Fruit fly (Drosophila melanogaster) whole organism, embryonic: ENCODE data around the gene tay.

ENCODE experiments used
- ATbp ChIP-seq: fragments of 200-800 bp; sonication (Bioruptor generic); optimal IDR thresholded peaks from 2 replicates; lab custom pipeline; 2017; ENCODE audit warnings: missing biosample characterization, mild to moderate bottlenecking, missing genetic modification characterization, missing genetic modification reagents
- Abd-B ChIP-seq: fragments of 200-800 bp; sonication (Bioruptor generic); optimal IDR thresholded peaks from 2 replicates; lab custom pipeline; 2018; ENCODE audit warnings: missing biosample characterization, mild to moderate bottlenecking, missing genetic modification characterization, moderate library complexity
- CG10321 ChIP-seq: fragments of 200-800 bp; sonication (Bioruptor generic); IDR thresholded peaks from 2 replicates; pipeline ENCODE4 v1.3.6; 2022; ENCODE audit warnings: missing biosample characterization, missing genetic modification characterization
- CG10654 ChIP-seq: fragments of 200-800 bp; sonication (Bioruptor generic); optimal IDR thresholded peaks from 2 replicates; lab custom pipeline; 2016; ENCODE audit warnings: missing biosample characterization, missing genetic modification characterization
- CG11247 ChIP-seq: fragments of 200-800 bp; sonication (Bioruptor generic); IDR thresholded peaks from 2 replicates; pipeline ENCODE4 v1.3.6; 2022; ENCODE audit warnings: missing biosample characterization, missing genetic modification characterization
- CG11560 ChIP-seq: fragments of 200-800 bp; sonication (Bioruptor generic); IDR thresholded peaks from 3 replicates; pipeline ENCODE4 v1.3.6; 2022; ENCODE audit warnings: missing biosample characterization, missing genetic modification characterization
- CG11696 ChIP-seq: fragments of 200-800 bp; sonication (Bioruptor generic); IDR thresholded peaks from 2 replicates; pipeline ENCODE4 v1.3.6; 2022; ENCODE audit warnings: missing biosample characterization, missing genetic modification characterization
- CG11723 ChIP-seq: fragments of 200-800 bp; sonication (Bioruptor generic); optimal IDR thresholded peaks from 2 replicates; lab custom pipeline; 2017; ENCODE audit warnings: missing biosample characterization, mild to moderate bottlenecking, missing genetic modification characterization
- CG12104 ChIP-seq: fragments of 200-800 bp; sonication (Bioruptor generic); optimal IDR thresholded peaks from 3 replicates; lab custom pipeline; 2016; ENCODE audit warnings: missing biosample characterization, missing genetic modification characterization
- CG13624 ChIP-seq: fragments of 200-800 bp; sonication (Bioruptor generic); optimal IDR thresholded peaks from 2 replicates; lab custom pipeline; 2016; ENCODE audit warnings: missing biosample characterization, missing genetic modification characterization
- CG14860 ChIP-seq: fragments of 200-800 bp; sonication (Bioruptor generic); IDR thresholded peaks from 3 replicates; pipeline ENCODE4 v1.3.6; 2022; ENCODE audit warnings: missing biosample characterization, missing genetic modification characterization; ENCODE audit not compliant: partially characterized antibody
- CG1647 ChIP-seq: fragments of 200-800 bp; sonication (Bioruptor generic); optimal IDR thresholded peaks from 3 replicates; lab custom pipeline; 2016; ENCODE audit warnings: missing biosample characterization, missing genetic modification characterization
- CG16779 ChIP-seq: fragments of 200-800 bp; sonication (Bioruptor generic); IDR thresholded peaks from 2 replicates; pipeline ENCODE4 v1.3.6; 2022; ENCODE audit warnings: missing biosample characterization, missing genetic modification characterization
- CG17612 ChIP-seq: fragments of 200-800 bp; sonication (Bioruptor generic); IDR thresholded peaks from 2 replicates; pipeline ENCODE4 v1.3.6; 2022; ENCODE audit warnings: missing biosample characterization, missing genetic modification characterization
- CG18476 ChIP-seq: fragments of 200-800 bp; sonication (Bioruptor generic); optimal IDR thresholded peaks from 2 replicates; lab custom pipeline; 2016; ENCODE audit warnings: missing biosample characterization, mild to moderate bottlenecking, missing genetic modification characterization
- CG3163 ChIP-seq: fragments of 200-800 bp; sonication (Bioruptor generic); optimal IDR thresholded peaks from 3 replicates; lab custom pipeline; 2016; ENCODE audit warnings: missing biosample characterization, missing genetic modification characterization
- CG34376 ChIP-seq: fragments of 200-800 bp; sonication (Bioruptor generic); optimal IDR thresholded peaks from 2 replicates; lab custom pipeline; 2018; ENCODE audit warnings: missing biosample characterization, mild to moderate bottlenecking, missing genetic modification characterization
- CG4328 ChIP-seq: fragments of 200-800 bp; sonication (Bioruptor generic); optimal IDR thresholded peaks from 3 replicates; lab custom pipeline; 2017; ENCODE audit warnings: missing biosample characterization, missing genetic modification reagents, missing genetic modification characterization
- CG5245 ChIP-seq: fragments of 200-800 bp; sonication (Bioruptor generic); optimal IDR thresholded peaks from 3 replicates; lab custom pipeline; 2016; ENCODE audit warnings: missing biosample characterization, missing genetic modification characterization
- CG6813 ChIP-seq: fragments of 200-800 bp; sonication (Bioruptor generic); optimal IDR thresholded peaks from 2 replicates; lab custom pipeline; 2017; ENCODE audit warnings: missing biosample characterization, missing genetic modification characterization, mild to moderate bottlenecking, moderate library complexity, missing genetic modification reagents
- CG8924 ChIP-seq: fragments of 200-800 bp; optimal IDR thresholded peaks from 3 replicates; lab custom pipeline; 2019; ENCODE audit warnings: missing biosample characterization, mild to moderate bottlenecking, missing genetic modification characterization, moderate library complexity
- Dip3 ChIP-seq: fragments of 200-800 bp; sonication (Bioruptor generic); optimal IDR thresholded peaks from 3 replicates; lab custom pipeline; 2016; ENCODE audit warnings: missing biosample characterization, missing genetic modification characterization
- Drgx ChIP-seq: fragments of 200-800 bp; sonication (Bioruptor generic); IDR thresholded peaks from 2 replicates; pipeline ENCODE4 v1.3.6; 2022; ENCODE audit warnings: missing biosample characterization, missing genetic modification characterization
- Eip74EF ChIP-seq, 2 experiments: fragments of 200-800 bp in 1 of 2; fragments of >200 bp in 1 of 2; sonication (Bioruptor generic) in 1 of 2; optimal IDR thresholded peaks; 2 replicates each; lab custom pipeline; 2017 to 2019; ENCODE audit warnings: missing biosample characterization in 2 of 2, missing genetic modification characterization in 2 of 2, mild to moderate bottlenecking in 1 of 2, moderate library complexity in 1 of 2
- HLHmδ ChIP-seq: fragments of 200-800 bp; sonication (Bioruptor generic); optimal IDR thresholded peaks from 2 replicates; lab custom pipeline; 2018; ENCODE audit warnings: missing biosample characterization, mild to moderate bottlenecking, missing genetic modification characterization, moderate library complexity
- Hand ChIP-seq: fragments of 200-800 bp; sonication (Bioruptor generic); optimal IDR thresholded peaks from 2 replicates; lab custom pipeline; 2017; ENCODE audit warnings: mild to moderate bottlenecking, missing biosample characterization, missing genetic modification reagents, missing genetic modification characterization
- Jarid2 ChIP-seq: fragments of 200-800 bp; sonication (Bioruptor generic); optimal IDR thresholded peaks from 3 replicates; lab custom pipeline; 2017; ENCODE audit warnings: mild to moderate bottlenecking, missing biosample characterization, missing genetic modification reagents, missing genetic modification characterization
- NfI ChIP-seq: fragments of 200-800 bp; sonication (Bioruptor generic); optimal IDR thresholded peaks from 3 replicates; lab custom pipeline; 2018; ENCODE audit warnings: missing biosample characterization, mild to moderate bottlenecking, missing genetic modification characterization, moderate library complexity
- Oli ChIP-seq: fragments of 200-800 bp; sonication (Bioruptor generic); optimal IDR thresholded peaks from 2 replicates; lab custom pipeline; 2018; ENCODE audit warnings: missing biosample characterization, mild to moderate bottlenecking, missing genetic modification characterization, moderate library complexity
- Rx ChIP-seq: fragments of 200-800 bp; sonication (Bioruptor generic); IDR thresholded peaks from 2 replicates; pipeline ENCODE4 v1.3.6; 2022; ENCODE audit warnings: missing biosample characterization, missing genetic modification characterization
- Ssrp ChIP-seq: fragments of 200-800 bp; sonication (Bioruptor generic); optimal IDR thresholded peaks from 2 replicates; lab custom pipeline; 2018; ENCODE audit warnings: missing biosample characterization, mild to moderate bottlenecking, missing genetic modification characterization, moderate library complexity
- cg ChIP-seq: fragments of 200-800 bp; sonication (Bioruptor generic); optimal IDR thresholded peaks from 3 replicates; lab custom pipeline; 2019; ENCODE audit warnings: missing biosample characterization, mild to moderate bottlenecking, missing genetic modification characterization, moderate library complexity
- chinmo ChIP-seq: fragments of 200-800 bp; sonication (Bioruptor generic); IDR thresholded peaks from 4 replicates; pipeline ENCODE4 v1.3.6; 2022; ENCODE audit warnings: missing biosample characterization, missing genetic modification characterization; ENCODE audit not compliant: partially characterized antibody
- ci ChIP-seq: fragments of 200-800 bp; sonication (Bioruptor generic); IDR thresholded peaks from 3 replicates; pipeline ENCODE4 v1.3.6; 2022; ENCODE audit warnings: missing biosample characterization, missing genetic modification characterization
- da ChIP-seq: fragments of 200-800 bp; sonication (Bioruptor generic); optimal IDR thresholded peaks from 2 replicates; lab custom pipeline; 2016; ENCODE audit warnings: missing biosample characterization, missing genetic modification characterization
- fd64A ChIP-seq: fragments of 200-800 bp; sonication (Bioruptor generic); optimal IDR thresholded peaks from 3 replicates; lab custom pipeline; 2018; ENCODE audit warnings: missing biosample characterization, mild to moderate bottlenecking, missing genetic modification characterization
- fu2 ChIP-seq: fragments of 200-800 bp; sonication (Bioruptor generic); optimal IDR thresholded peaks from 2 replicates; lab custom pipeline; 2016; ENCODE audit warnings: missing biosample characterization, missing genetic modification characterization
- hb ChIP-seq: fragments of 200-800 bp; sonication (Bioruptor generic); IDR thresholded peaks from 3 replicates; pipeline ENCODE4 v1.3.6; 2022; ENCODE audit warnings: missing biosample characterization, missing genetic modification characterization; ENCODE audit not compliant: partially characterized antibody
- insv ChIP-seq, 2 experiments: fragments of 200-800 bp; sonication (Bioruptor generic); optimal IDR thresholded peaks; 3 replicates each; lab custom pipeline; 2016 to 2018; ENCODE audit warnings: missing biosample characterization in 2 of 2, missing genetic modification characterization in 2 of 2
- knrl ChIP-seq: fragments of 200-800 bp; sonication (Bioruptor generic); IDR thresholded peaks from 3 replicates; pipeline ENCODE4 v1.3.6; 2022; ENCODE audit warnings: missing biosample characterization, missing genetic modification characterization; ENCODE audit not compliant: partially characterized antibody
- lbe ChIP-seq: fragments of 200-800 bp; sonication (Bioruptor generic); optimal IDR thresholded peaks from 2 replicates; lab custom pipeline; 2016; ENCODE audit warnings: missing biosample characterization, mild to moderate bottlenecking, missing genetic modification characterization
- mld ChIP-seq: fragments of 200-800 bp; sonication (Bioruptor generic); IDR thresholded peaks from 3 replicates; pipeline ENCODE4 v1.3.6; 2022; ENCODE audit warnings: missing biosample characterization, missing genetic modification characterization; ENCODE audit not compliant: partially characterized antibody
- scrt ChIP-seq: fragments of 200-800 bp; sonication (Bioruptor generic); optimal IDR thresholded peaks from 2 replicates; lab custom pipeline; 2018; ENCODE audit warnings: missing biosample characterization, mild to moderate bottlenecking, missing genetic modification characterization, moderate library complexity
- sens-2 ChIP-seq: fragments of 200-800 bp; sonication (Bioruptor generic); IDR thresholded peaks from 2 replicates; pipeline ENCODE4 v1.3.6; 2022; ENCODE audit warnings: missing biosample characterization, missing genetic modification characterization
- shn ChIP-seq: fragments of 200-800 bp; sonication (Bioruptor generic); optimal IDR thresholded peaks from 3 replicates; lab custom pipeline; 2016; ENCODE audit warnings: missing biosample characterization, missing genetic modification characterization
- sim ChIP-seq: fragments of 200-800 bp; sonication (Bioruptor generic); IDR thresholded peaks from 2 replicates; pipeline ENCODE4 v1.3.6; 2022; ENCODE audit warnings: missing biosample characterization, missing genetic modification characterization
- tgo ChIP-seq: fragments of 200-800 bp; sonication (Bioruptor generic); IDR thresholded peaks from 3 replicates; pipeline ENCODE4 v1.3.6; 2022; ENCODE audit warnings: missing biosample characterization, missing genetic modification characterization
- unpg ChIP-seq: fragments of 200-800 bp; sonication (Bioruptor generic); optimal IDR thresholded peaks from 3 replicates; lab custom pipeline; 2018; ENCODE audit warnings: missing biosample characterization, mild to moderate bottlenecking, missing genetic modification characterization, moderate library complexity
- zfh2 ChIP-seq: fragments of 200-800 bp; sonication (Bioruptor generic); optimal IDR thresholded peaks from 2 replicates; lab custom pipeline; 2016; ENCODE audit warnings: missing biosample characterization, missing genetic modification characterization

tay gene

dm6 chrX:15886411-15887246, 482 bp downstream of the tay start (continued):
- TF ChIP-seq CG11247 (GFP tag; lab: Robert Waterston, UW) (no peak), Jarid2 (GFP tag; lab: Kevin White, UChicago) (no peak), lbe (GFP tag; lab: Kevin White, UChicago) (peak; percentile 47), CG14860 (no peak), scrt (no peak), CG5245 (GFP tag; lab: Kevin White, UChicago) (no peak), CG1647 (GFP tag; lab: Kevin White, UChicago) (no peak), CG6813 (GFP tag; lab: Kevin White, UChicago) (no peak), Drgx (GFP tag; lab: Robert Waterston, UW) (peak; percentile 94), fd64A (GFP tag; lab: Kevin White, UChicago) (no peak), CG11560 (tag; lab: Robert Waterston, UW) (no peak), Ssrp (no peak), sim (GFP tag; lab: Robert Waterston, UW) (no peak), fu2 (GFP tag; lab: Kevin White, UChicago) (no peak), unpg (GFP tag; lab: Kevin White, UChicago) (no peak), knrl (GFP tag; lab: Robert Waterston, UW) (no peak), HLHmδ (GFP tag; lab: Kevin White, UChicago) (no peak), insv (GFP tag; optimal IDR thresholded peaks at IDR 0.05; lab: Kevin White, UChicago) (peak in 1 of 2 experiments; percentile 43), CG17612 (no peak), tgo (no peak), ATbp (peak; percentile 68), CG10654 (GFP tag; lab: Kevin White, UChicago) (no peak), CG16779 (GFP tag; lab: Robert Waterston, UW) (no peak), sens-2 (GFP tag; lab: Robert Waterston, UW) (no peak), CG18476 (GFP tag; lab: Kevin White, UChicago) (no peak), Rx (GFP tag; lab: Robert Waterston, UW) (no peak), da (GFP tag; lab: Kevin White, UChicago) (no peak), mld (GFP tag; lab: Robert Waterston, UW) (no peak), Dip3 (no peak), zfh2 (GFP tag; lab: Kevin White, UChicago) (no peak), CG3163 (GFP tag; lab: Kevin White, UChicago) (peak; percentile 98), CG34376 (GFP tag; lab: Kevin White, UChicago) (peak; percentile 89), Eip74EF (GFP tag; optimal IDR thresholded peaks at IDR 0.05; lab: Kevin White, UChicago) (no peak), CG11723 (GFP tag; lab: Kevin White, UChicago) (no peak), CG8924 (tag; lab: Kevin White, UChicago) (peak; percentile 13), Hand (GFP tag; lab: Kevin White, UChicago) (peak; percentile 22), cg (peak; percentile 58), NfI (GFP tag; lab: Kevin White, UChicago) (no peak), CG10321 (GFP tag; lab: Robert Waterston, UW) (peak; percentile 93), ci (GFP tag; lab: Robert Waterston, UW) (peak; percentile 34; the same call in 1 of the 3 replicates), CG13624 (no peak), CG4328 (no peak), CG11696 (GFP tag; lab: Robert Waterston, UW) (no peak), Oli (tag; lab: Kevin White, UChicago) (no peak), shn (GFP tag; lab: Kevin White, UChicago) (no peak), CG12104 (no peak), Abd-B (GFP tag; lab: Kevin White, UChicago) (no peak), chinmo (GFP tag; lab: Robert Waterston, UW) (peak; percentile 72; the same call in 1 of the 4 replicates), hb (GFP tag; lab: Robert Waterston, UW) (no peak)
